Fruit fly (Drosophila melanogaster) whole organism, prepupa: ENCODE measurements around the gene bond.
A peak's percentile ranks its signal among the peaks of the same experiment; 100 is the strongest.

Experiments used
- CG11762 ChIP-seq: fragments of 200-800 bp; sonication (Bioruptor generic); optimal IDR thresholded peaks from 3 replicates; lab custom pipeline; 2016; ENCODE audit warnings: missing biosample characterization, missing genetic modification characterization; ENCODE audit not compliant: insufficient read depth
- Gug ChIP-seq: fragments of 200-800 bp; sonication (Bioruptor generic); IDR thresholded peaks from 2 replicates; pipeline ENCODE4 v1.3.6; 2022; ENCODE audit warnings: missing biosample characterization, missing genetic modification characterization
- dsx ChIP-seq: fragments of 200-800 bp; optimal IDR thresholded peaks from 3 replicates; lab custom pipeline; 2019; ENCODE audit warnings: missing biosample characterization, mild to moderate bottlenecking, missing genetic modification characterization, moderate library complexity; ENCODE audit not compliant: poor library complexity, severe bottlenecking
- esn ChIP-seq: fragments of 200-800 bp; sonication (Bioruptor generic); optimal IDR thresholded peaks from 2 replicates; lab custom pipeline; 2016; ENCODE audit warnings: missing biosample characterization, mild to moderate bottlenecking, missing genetic modification characterization, moderate library complexity
- fd59A ChIP-seq: fragments of 200-800 bp; sonication (Bioruptor generic); optimal IDR thresholded peaks from 2 replicates; lab custom pipeline; 2017; ENCODE audit warnings: missing biosample characterization, mild to moderate bottlenecking, missing genetic modification characterization, missing genetic modification reagents
- pdm3 ChIP-seq: fragments of 200-800 bp; sonication (Bioruptor generic); optimal IDR thresholded peaks from 3 replicates; lab custom pipeline; 2016; ENCODE audit warnings: missing biosample characterization, missing genetic modification characterization
- svp ChIP-seq: fragments of 200-800 bp; sonication (Bioruptor generic); peaks from one replicate; lab custom pipeline; 2016; ENCODE audit warnings: missing biosample characterization, missing genetic modification characterization

- no peak for TF ChIP-seq Gug (GFP tag; lab: Robert Waterston, UW)
- no peak for TF ChIP-seq fd59A (GFP tag; lab: Kevin White, UChicago)
- no peak for TF ChIP-seq CG11762
- no peak for TF ChIP-seq pdm3
- TF ChIP-seq svp (GFP tag; lab: Kevin White, UChicago), result peak; percentile 48
- no peak for TF ChIP-seq esn (GFP tag; lab: Kevin White, UChicago)
- no peak for TF ChIP-seq dsx (GFP tag; lab: Kevin White, UChicago)
Observed at dm6 chr3R:22515384-22515783, 35.1 kb upstream of the bond start.
